Worm (Caenorhabditis elegans): ENCODE results near the gene srd-70.
A peak's percentile ranks its signal among the peaks of the same experiment; 100 is the strongest.

The srd-70 gene

DNA sequence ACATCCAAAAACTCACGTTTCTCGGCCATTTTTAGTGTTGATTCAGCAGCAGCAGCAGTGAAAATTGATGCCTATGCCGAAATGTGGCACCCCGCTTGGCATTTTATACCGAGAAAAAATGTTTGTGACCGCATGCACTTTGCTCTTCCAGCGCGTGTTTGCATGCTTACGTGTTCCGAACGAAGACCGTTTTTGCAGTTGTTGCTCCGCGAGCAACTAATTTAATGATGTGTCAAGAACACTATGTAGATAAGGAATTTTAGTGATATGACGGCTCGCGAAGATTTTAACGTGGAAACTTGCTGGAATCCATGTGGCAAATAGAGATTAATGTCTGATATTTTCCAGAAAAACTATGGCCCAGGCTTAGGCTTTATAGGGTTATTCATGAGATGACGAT is 45.1 kb downstream of the srd-70 start, which contains the start of gene dct-16 (continued):
- no peak for TF ChIP-seq F26F4.8 (GFP tag; conservative IDR thresholded peaks at IDR 0.05)
- TF ChIP-seq F37D6.2 (tag; optimal IDR thresholded peaks at IDR 0.05), result no peak
- TF ChIP-seq pqm-1 (tag; optimal IDR thresholded peaks at IDR 0.05), result peak; percentile 56
- TF ChIP-seq zfp-3 (GFP tag; conservative IDR thresholded peaks at IDR 0.05), result no peak
- TF ChIP-seq mes-2 (tag; optimal IDR thresholded peaks at IDR 0.05; ENCODE audit: poor library complexity, severe bottlenecking), result peak; percentile 27
- TF ChIP-seq ceh-32 (tag; optimal IDR thresholded peaks at IDR 0.05; ENCODE audit: poor library complexity), result no peak
- TF ChIP-seq rbr-2 (tag; optimal IDR thresholded peaks at IDR 0.05), result no peak
- TF ChIP-seq mdl-1 (tag; optimal IDR thresholded peaks at IDR 0.05), result peak in 1 of 2 experiments; percentile 44
- TF ChIP-seq ceh-20 (GFP tag; IDR thresholded peaks at IDR 0.05), result no peak
- TF ChIP-seq gei-8 (GFP tag; optimal IDR thresholded peaks at IDR 0.05), result peak; percentile 26
- TF ChIP-seq dmd-8 (GFP tag; IDR thresholded peaks at IDR 0.05), result no peak
- TF ChIP-seq attf-4 (tag; optimal IDR thresholded peaks at IDR 0.05), result no peak
- TF ChIP-seq D1046.2 (GFP tag; IDR thresholded peaks at IDR 0.05), result no peak
- TF ChIP-seq tag-97 (GFP tag; IDR thresholded peaks at IDR 0.05), result no peak
- peak; percentile 33 for TF ChIP-seq lin-13 (GFP tag; optimal IDR thresholded peaks at IDR 0.05)
- TF ChIP-seq ztf-7 (tag; optimal IDR thresholded peaks at IDR 0.05), result no peak
- TF ChIP-seq aha-1 (tag), result peak; percentile 52
- no peak for TF ChIP-seq nhr-111 (GFP tag; optimal IDR thresholded peaks at IDR 0.05)
- TF ChIP-seq daf-16 (GFP tag; optimal IDR thresholded peaks at IDR 0.05), result peak in 1 of 2 experiments; percentile 21
- peak; percentile 91 for TF ChIP-seq daf-16 (tag; optimal IDR thresholded peaks at IDR 0.05)
- no peak for TF ChIP-seq ctbp-1 (GFP tag; IDR thresholded peaks at IDR 0.05)
- TF ChIP-seq nhr-76 (tag; optimal IDR thresholded peaks at IDR 0.05), result no peak
- no peak for TF ChIP-seq daf-8 (GFP tag; IDR thresholded peaks at IDR 0.05)
- no peak for TF ChIP-seq ceh-82 (tag; optimal IDR thresholded peaks at IDR 0.05)
- TF ChIP-seq nhr-41 (GFP tag; IDR thresholded peaks at IDR 0.05), result 0 out of 2 replicates have a peak, but pooled peaks have one; percentile 29
- no peak for TF ChIP-seq nhr-10 (tag; optimal IDR thresholded peaks at IDR 0.05)
- peak; percentile 70 for TF ChIP-seq mdt-29 (GFP tag; IDR thresholded peaks at IDR 0.05)

DNA sequence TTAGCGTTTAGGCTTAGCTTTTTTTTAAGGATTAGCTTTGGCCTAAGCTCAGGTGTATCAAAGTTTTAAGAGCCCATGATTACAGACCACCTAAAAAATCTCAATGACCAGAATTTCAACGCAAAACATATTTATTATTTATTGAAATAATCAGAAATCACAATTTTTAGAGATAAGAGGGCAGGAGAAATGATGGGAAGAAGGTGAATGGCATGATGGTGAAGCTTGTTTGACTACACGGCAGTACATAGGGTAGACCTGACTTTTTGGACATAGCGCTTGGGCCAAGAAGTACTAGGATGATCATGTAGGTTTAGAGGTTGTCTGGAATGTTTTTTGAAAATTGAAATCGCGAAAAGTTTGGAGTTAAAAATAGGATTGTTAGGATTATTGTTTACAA is 45.7 kb downstream of the srd-70 start:
- peak; percentile 54 for TF ChIP-seq nhr-48 (tag; optimal IDR thresholded peaks at IDR 0.05)
- TF ChIP-seq dmd-6 (GFP tag; IDR thresholded peaks at IDR 0.05), result peak; percentile 76
- no peak for TF ChIP-seq mdl-1 (tag; optimal IDR thresholded peaks at IDR 0.05)
- peak; percentile 7 for TF ChIP-seq hlh-11 (tag; optimal IDR thresholded peaks at IDR 0.05)
- peak; percentile 37 for TF ChIP-seq pqm-1 (tag; optimal IDR thresholded peaks at IDR 0.05)
- no peak for TF ChIP-seq daf-16 (GFP tag; optimal IDR thresholded peaks at IDR 0.05)
- TF ChIP-seq daf-16 (tag; optimal IDR thresholded peaks at IDR 0.05), result peak; percentile 65
- no peak for TF ChIP-seq tag-97 (GFP tag; IDR thresholded peaks at IDR 0.05)
- TF ChIP-seq nhr-76 (tag; optimal IDR thresholded peaks at IDR 0.05), result no peak
- TF ChIP-seq zag-1 (tag; optimal IDR thresholded peaks at IDR 0.05), result no peak

- TF ChIP-seq hif-1 (tag; optimal IDR thresholded peaks at IDR 0.05), result no peak
- TF ChIP-seq nhr-11 (tag; optimal IDR thresholded peaks at IDR 0.05), result no peak
- TF ChIP-seq nhr-76 (tag; optimal IDR thresholded peaks at IDR 0.05), result no peak
- no peak for TF ChIP-seq cey-2 (tag; optimal IDR thresholded peaks at IDR 0.05; ENCODE audit: borderline replicate concordance, insufficient read depth)
- TF ChIP-seq skn-1 (tag; optimal IDR thresholded peaks at IDR 0.05), result no peak
- no peak for TF ChIP-seq D1046.2 (GFP tag; IDR thresholded peaks at IDR 0.05)
- TF ChIP-seq lin-38 (GFP tag; IDR thresholded peaks at IDR 0.05), result no peak
- TF ChIP-seq dmd-9 (GFP tag; IDR thresholded peaks at IDR 0.05), result no peak
- TF ChIP-seq madf-9 (GFP tag; conservative IDR thresholded peaks at IDR 0.05), result no peak
- TF ChIP-seq aly-2 (tag; optimal IDR thresholded peaks at IDR 0.05), result no peak
- TF ChIP-seq gei-8 (GFP tag; optimal IDR thresholded peaks at IDR 0.05), result no peak
- TF ChIP-seq nhr-25 (tag; optimal IDR thresholded peaks at IDR 0.05; ENCODE audit: borderline replicate concordance, insufficient read depth), result no peak
Measured at ce11 chrV:20500405-20500804, 46.5 kb downstream of the srd-70 start, which contains the start of gene dct-14. Gene dct-14, minus strand, starts transcription at chrV:20500505.

Data from whole organism, L4 larva.